Worm (Caenorhabditis elegans) whole organism, young adult: ENCODE data around the gene fipr-8.

Experiments
- B0261.1 ChIP-seq: sonication (generic microtip); optimal IDR thresholded peaks from 2 replicates; lab custom pipeline; 2016; ENCODE audit warnings: mild to moderate bottlenecking, missing genetic modification characterization, moderate library complexity, missing compliant biosample characterization
- B0336.3 ChIP-seq: fragments of 200-800 bp; sonication (Bioruptor generic); IDR thresholded peaks from 2 replicates; pipeline ENCODE4 v1.3.6; 2022; ENCODE audit warnings: missing genetic modification characterization, missing compliant biosample characterization
- F10E7.11 ChIP-seq: sonication (generic microtip); optimal IDR thresholded peaks from 2 replicates; lab custom pipeline; 2017; ENCODE audit warnings: mild to moderate bottlenecking, missing genetic modification characterization, moderate library complexity, missing compliant biosample characterization
- F22D6.2 ChIP-seq: sonication (generic microtip); optimal IDR thresholded peaks from 2 replicates; lab custom pipeline; 2016; ENCODE audit warnings: mild to moderate bottlenecking, missing genetic modification characterization, missing compliant biosample characterization
- F33H1.4 ChIP-seq: fragments of 200-800 bp; sonication (Bioruptor generic); IDR thresholded peaks from 2 replicates; pipeline ENCODE4 v1.3.6; 2022; ENCODE audit warnings: missing genetic modification reagents, missing genetic modification characterization, missing compliant biosample characterization
- F49E8.2 ChIP-seq: sonication (generic microtip); optimal IDR thresholded peaks from 3 replicates; lab custom pipeline; 2017; ENCODE audit warnings: missing genetic modification characterization, mild to moderate bottlenecking, missing compliant biosample characterization, antibody characterized with exemption, moderate library complexity; ENCODE audit not compliant: insufficient read depth
- F57A8.1 ChIP-seq: fragments of 200-800 bp; sonication (Bioruptor generic); optimal IDR thresholded peaks from 2 replicates; lab custom pipeline; 2018; ENCODE audit warnings: mild to moderate bottlenecking, missing genetic modification characterization, moderate library complexity, missing compliant biosample characterization
- F57C9.4 ChIP-seq: sonication (generic microtip); optimal IDR thresholded peaks from 2 replicates; lab custom pipeline; 2017; ENCODE audit warnings: mild to moderate bottlenecking, missing genetic modification characterization, missing compliant biosample characterization
- K11D2.4 ChIP-seq: fragments of 200-800 bp; sonication (Bioruptor generic); IDR thresholded peaks from 2 replicates; pipeline ENCODE4 v1.3.6; 2022; ENCODE audit warnings: missing genetic modification reagents, missing genetic modification characterization, missing compliant biosample characterization
- Y53G8AR.9 ChIP-seq: fragments of 200-800 bp; sonication (Bioruptor generic); conservative IDR thresholded peaks from 2 replicates; pipeline ENCODE4 v1.3.6; 2022; ENCODE audit warnings: missing genetic modification reagents, missing genetic modification characterization, missing compliant biosample characterization
- ZK185.1 ChIP-seq: sonication (generic microtip); optimal IDR thresholded peaks from 2 replicates; lab custom pipeline; 2016; ENCODE audit warnings: mild to moderate bottlenecking, missing genetic modification characterization, missing compliant biosample characterization; ENCODE audit not compliant: poor library complexity, severe bottlenecking
- aptf-3 ChIP-seq: fragments of 200-800 bp; sonication (Bioruptor generic); IDR thresholded peaks from 2 replicates; pipeline ENCODE4 v1.3.6; 2022; ENCODE audit warnings: missing genetic modification characterization, missing compliant biosample characterization
- bed-1 ChIP-seq: fragments of 200-800 bp; sonication (Bioruptor generic); IDR thresholded peaks from 2 replicates; pipeline ENCODE4 v1.3.6; 2022; ENCODE audit warnings: missing genetic modification reagents, missing genetic modification characterization, missing compliant biosample characterization
- ccch-3 ChIP-seq: fragments of 200-800 bp; sonication (Bioruptor generic); optimal IDR thresholded peaks from 2 replicates; lab custom pipeline; 2018; ENCODE audit warnings: mild to moderate bottlenecking, missing genetic modification characterization, missing compliant biosample characterization
- ceh-79 ChIP-seq: sonication (generic microtip); optimal IDR thresholded peaks from 2 replicates; lab custom pipeline; 2017; ENCODE audit warnings: mild to moderate bottlenecking, missing genetic modification characterization, missing compliant biosample characterization
- ceh-91 ChIP-seq: fragments of 200-800 bp; sonication (Bioruptor generic); IDR thresholded peaks from 2 replicates; pipeline ENCODE4 v1.3.6; 2022; ENCODE audit warnings: missing genetic modification reagents, missing genetic modification characterization, missing compliant biosample characterization
- die-1 ChIP-seq: sonication (generic microtip); optimal IDR thresholded peaks from 2 replicates; lab custom pipeline; 2016; ENCODE audit warnings: missing genotype, mild to moderate bottlenecking, missing genetic modification characterization, missing compliant biosample characterization
- dox-1 ChIP-seq: fragments of 200-800 bp; sonication (Bioruptor generic); IDR thresholded peaks from 2 replicates; pipeline ENCODE4 v1.3.6; 2022; ENCODE audit warnings: missing genetic modification reagents, missing genetic modification characterization, missing compliant biosample characterization
- egl-18 ChIP-seq: fragments of 200-800 bp; sonication (Bioruptor generic); IDR thresholded peaks from 2 replicates; pipeline ENCODE4 v1.3.6; 2022; ENCODE audit warnings: missing genetic modification reagents, missing genetic modification characterization, missing compliant biosample characterization
- egrh-3 ChIP-seq: fragments of 200-800 bp; sonication (Bioruptor generic); IDR thresholded peaks from 2 replicates; pipeline ENCODE4 v1.3.6; 2022; ENCODE audit warnings: missing genetic modification reagents, missing genetic modification characterization, missing compliant biosample characterization
- hmg-1.2 ChIP-seq: fragments of 200-800 bp; sonication (Bioruptor generic); IDR thresholded peaks from 2 replicates; pipeline ENCODE4 v1.3.6; 2022; ENCODE audit warnings: missing genetic modification reagents, missing genetic modification characterization, missing compliant biosample characterization
- hrde-1 ChIP-seq: sonication (generic microtip); optimal IDR thresholded peaks from 2 replicates; lab custom pipeline; 2016; ENCODE audit warnings: missing genetic modification characterization, mild to moderate bottlenecking, missing compliant biosample characterization, moderate library complexity, missing genotype, missing genetic modification reagents, borderline replicate concordance
- hsf-1 ChIP-seq: fragments of 200-800 bp; sonication (Bioruptor generic); IDR thresholded peaks from 2 replicates; pipeline ENCODE4 v1.3.6; 2022; ENCODE audit warnings: missing genetic modification reagents, missing genetic modification characterization, missing compliant biosample characterization
- lin-35 ChIP-seq, 3 experiments: fragments of 150-350 bp in 2 of 3; sonication (generic microtip) in 1 of 3; optimal IDR thresholded peaks; 2 replicates each; lab custom pipeline; 2014 to 2018; ENCODE audit warnings: missing biosample characterization in 3 of 3, missing genetic modification characterization in 3 of 3, missing genetic modification reagents in 3 of 3
- lin-40 ChIP-seq: sonication (generic microtip); optimal IDR thresholded peaks from 2 replicates; lab custom pipeline; 2016; ENCODE audit warnings: missing genetic modification characterization, mild to moderate bottlenecking, missing compliant biosample characterization, missing genotype, missing genetic modification reagents
- lsl-1 ChIP-seq: fragments of 200-800 bp; sonication (Bioruptor generic); optimal IDR thresholded peaks from 2 replicates; lab custom pipeline; 2018; ENCODE audit warnings: mild to moderate bottlenecking, missing genetic modification characterization, moderate library complexity, missing compliant biosample characterization
- madf-3 ChIP-seq: fragments of 200-800 bp; sonication (Bioruptor generic); IDR thresholded peaks from 2 replicates; pipeline ENCODE4 v1.3.6; 2022; ENCODE audit warnings: missing genetic modification reagents, missing genetic modification characterization, missing compliant biosample characterization
- madf-6 ChIP-seq: fragments of 200-800 bp; sonication (Bioruptor generic); IDR thresholded peaks from 2 replicates; pipeline ENCODE4 v1.3.6; 2022; ENCODE audit warnings: missing genetic modification reagents, missing genetic modification characterization, missing compliant biosample characterization
- mel-28 ChIP-seq: sonication (generic microtip); optimal IDR thresholded peaks from 2 replicates; lab custom pipeline; 2016; ENCODE audit warnings: borderline replicate concordance, mild to moderate bottlenecking, missing genetic modification characterization, missing compliant biosample characterization
- nfya-2 ChIP-seq: fragments of 200-800 bp; sonication (Bioruptor generic); IDR thresholded peaks from 2 replicates; pipeline ENCODE4 v1.3.6; 2022; ENCODE audit warnings: missing genetic modification reagents, missing genetic modification characterization, missing compliant biosample characterization
- nhr-120 ChIP-seq: fragments of 200-800 bp; sonication (Bioruptor generic); IDR thresholded peaks from 2 replicates; pipeline ENCODE4 v1.3.6; 2022; ENCODE audit warnings: missing genetic modification characterization, missing compliant biosample characterization
- nhr-179 ChIP-seq: sonication (generic microtip); optimal IDR thresholded peaks from 2 replicates; lab custom pipeline; 2016; ENCODE audit warnings: mild to moderate bottlenecking, missing genetic modification characterization, missing compliant biosample characterization
- nhr-27 ChIP-seq: fragments of 200-800 bp; sonication (Bioruptor generic); optimal IDR thresholded peaks from 2 replicates; lab custom pipeline; 2018; ENCODE audit warnings: mild to moderate bottlenecking, missing genetic modification characterization, moderate library complexity, missing compliant biosample characterization
- nhr-80 ChIP-seq: sonication (generic microtip); optimal IDR thresholded peaks from 2 replicates; lab custom pipeline; 2016; ENCODE audit warnings: missing genetic modification characterization, missing compliant biosample characterization
- nhr-90 ChIP-seq: sonication (generic microtip); optimal IDR thresholded peaks from 2 replicates; lab custom pipeline; 2016; ENCODE audit warnings: missing genotype, mild to moderate bottlenecking, missing genetic modification characterization, missing compliant biosample characterization
- pbrm-1 ChIP-seq: fragments of 200-800 bp; sonication (Bioruptor generic); IDR thresholded peaks from 2 replicates; pipeline ENCODE4 v1.3.6; 2022; ENCODE audit warnings: missing genetic modification reagents, missing genetic modification characterization, missing compliant biosample characterization
- pha-4 ChIP-seq: fragments of 150-350 bp; sonication (generic microtip); optimal IDR thresholded peaks from 2 replicates; lab custom pipeline; 2014; ENCODE audit warnings: missing biosample characterization, missing genetic modification reagents, missing genetic modification characterization
- rcor-1 ChIP-seq: fragments of 200-800 bp; sonication (Bioruptor generic); IDR thresholded peaks from 2 replicates; pipeline ENCODE4 v1.3.6; 2022; ENCODE audit warnings: missing genetic modification reagents, missing genetic modification characterization, missing compliant biosample characterization
- rpc-1 ChIP-seq, 2 experiments: fragments of 150-350 bp in 1 of 2; sonication (generic microtip) in 1 of 2; optimal IDR thresholded peaks; 2 replicates each; lab custom pipeline; 2014 to 2018; ENCODE audit warnings: missing biosample characterization in 1 of 2, missing genetic modification characterization in 1 of 2, missing genetic modification reagents in 1 of 2, missing genotype in 1 of 2
- snpc-4 ChIP-seq, 5 experiments: fragments of 150-350 bp in 1 of 5; sonication (generic microtip) in 4 of 5; optimal IDR thresholded peaks; 2 replicates each; lab custom pipeline; 2014 to 2018; ENCODE audit warnings: missing genetic modification characterization in 5 of 5, missing biosample characterization in 3 of 5, antibody characterized with exemption in 2 of 5, mild to moderate bottlenecking in 2 of 5, missing compliant biosample characterization in 2 of 5, missing genotype in 2 of 5, moderate library complexity in 2 of 5, missing genetic modification reagents in 1 of 5
- xnd-1 ChIP-seq: sonication (generic microtip); optimal IDR thresholded peaks from 2 replicates; lab custom pipeline; 2016; ENCODE audit warnings: missing genotype, missing genetic modification reagents, missing genetic modification characterization, missing compliant biosample characterization
- zfh-2 ChIP-seq: fragments of 200-800 bp; sonication (Bioruptor generic); conservative IDR thresholded peaks from 2 replicates; pipeline ENCODE4 v1.3.6; 2022; ENCODE audit warnings: missing genetic modification reagents, missing genetic modification characterization, missing compliant biosample characterization
- zim-3 ChIP-seq: sonication (generic microtip); optimal IDR thresholded peaks from 2 replicates; lab custom pipeline; 2017; ENCODE audit warnings: mild to moderate bottlenecking, missing genetic modification characterization, moderate library complexity, missing compliant biosample characterization
- ztf-18 ChIP-seq: sonication (generic microtip); optimal IDR thresholded peaks from 2 replicates; lab custom pipeline; 2016; ENCODE audit warnings: missing genotype, mild to moderate bottlenecking, missing genetic modification characterization, missing compliant biosample characterization
- ztf-22 ChIP-seq: fragments of 200-800 bp; sonication (Bioruptor generic); optimal IDR thresholded peaks from 2 replicates; lab custom pipeline; 2018; ENCODE audit warnings: mild to moderate bottlenecking, missing genetic modification characterization, moderate library complexity, missing compliant biosample characterization
- ztf-25 ChIP-seq: fragments of 200-800 bp; sonication (Bioruptor generic); IDR thresholded peaks from 2 replicates; pipeline ENCODE4 v1.3.6; 2022; ENCODE audit warnings: missing genetic modification reagents, missing genetic modification characterization, missing compliant biosample characterization
- ztf-6 ChIP-seq: fragments of 200-800 bp; sonication (Bioruptor generic); IDR thresholded peaks from 2 replicates; pipeline ENCODE4 v1.3.6; 2022; ENCODE audit warnings: missing genetic modification reagents, missing genetic modification characterization, missing compliant biosample characterization

The fipr-8 gene

ce11 chrV:10204863-10205338, 34.9 kb downstream of the fipr-8 start, which contains the start of the genes ZK856.19 and ZK856.11 (continued):
- peak in 1 of 3 experiments; percentile 55 for TF ChIP-seq lin-35 (GFP tag; optimal IDR thresholded peaks at IDR 0.05; lab: Kevin White, UChicago)
- TF ChIP-seq ccch-3 (GFP tag; lab: Kevin White, UChicago), result no peak
- TF ChIP-seq zfh-2 (GFP tag; lab: Robert Waterston, UW), result no peak
- peak; percentile 24; the same call in 1 of the 2 replicates for TF ChIP-seq madf-6
- 0 out of 2 replicates have a peak, but pooled peaks have one; percentile 18 for TF ChIP-seq hsf-1
- no peak for TF ChIP-seq F33H1.4 (GFP tag; lab: Robert Waterston, UW)
- no peak for TF ChIP-seq ceh-91 (GFP tag; lab: Robert Waterston, UW)
- TF ChIP-seq aptf-3 (GFP tag; lab: Robert Waterston, UW), result no peak
- no peak for TF ChIP-seq ztf-25
- TF ChIP-seq F10E7.11 (tag; lab: Kevin White, UChicago), result no peak
- TF ChIP-seq B0336.3, result 0 out of 2 replicates have a peak, but pooled peaks have one; percentile 49
- TF ChIP-seq lsl-1, result peak; percentile 31
- TF ChIP-seq F22D6.2, result no peak
- TF ChIP-seq bed-1 (GFP tag; lab: Robert Waterston, UW), result no peak
- no peak for TF ChIP-seq xnd-1 (tag; lab: Kevin White, UChicago)
- no peak for TF ChIP-seq egrh-3
- TF ChIP-seq ztf-6, result no peak
- TF ChIP-seq nfya-2, result no peak
- TF ChIP-seq snpc-4 (GFP tag; optimal IDR thresholded peaks at IDR 0.05; lab: Kevin White, UChicago), result no peak
- peak in 2 of 4 experiments; percentile 35 to 49 for TF ChIP-seq snpc-4 (tag; optimal IDR thresholded peaks at IDR 0.05; lab: Kevin White, UChicago)
- TF ChIP-seq nhr-90, result no peak
- TF ChIP-seq die-1 (tag; lab: Kevin White, UChicago), result no peak
- no peak for TF ChIP-seq zim-3
- TF ChIP-seq hmg-1.2 (GFP tag; lab: Robert Waterston, UW), result peak; percentile 32; the same call in 1 of the 2 replicates
- TF ChIP-seq Y53G8AR.9, result 0 out of 2 replicates have a peak, but pooled peaks have one; percentile 65
- peak; percentile 0 for TF ChIP-seq hrde-1 (tag; lab: Kevin White, UChicago)
- TF ChIP-seq F57A8.1 (GFP tag; lab: Kevin White, UChicago), result no peak
- peak; percentile 61 for TF ChIP-seq lin-40 (tag; lab: Kevin White, UChicago)
- TF ChIP-seq madf-3, result no peak
- peak; percentile 41 for TF ChIP-seq F49E8.2
- TF ChIP-seq nhr-80, result peak; percentile 11
- TF ChIP-seq ZK185.1 (tag; lab: Kevin White, UChicago), result no peak
- TF ChIP-seq nhr-120 (GFP tag; lab: Robert Waterston, UW), result no peak
- no peak for TF ChIP-seq nhr-27
- TF ChIP-seq ceh-79, result no peak
- no peak for TF ChIP-seq rpc-1 (optimal IDR thresholded peaks at IDR 0.05; lab: Kevin White, UChicago)
- no peak for TF ChIP-seq rpc-1 (tag; optimal IDR thresholded peaks at IDR 0.05; lab: Kevin White, UChicago)
- no peak for TF ChIP-seq nhr-179 (tag; lab: Kevin White, UChicago)
- no peak for TF ChIP-seq F57C9.4
- TF ChIP-seq rcor-1 (GFP tag; lab: Robert Waterston, UW), result no peak
- no peak for TF ChIP-seq ztf-22
- no peak for TF ChIP-seq K11D2.4 (GFP tag; lab: Robert Waterston, UW)
- TF ChIP-seq B0261.1, result no peak
- TF ChIP-seq pbrm-1 (GFP tag; lab: Robert Waterston, UW), result 0 out of 2 replicates have a peak, but pooled peaks have one; percentile 20
- no peak for TF ChIP-seq egl-18 (GFP tag; lab: Robert Waterston, UW)
- no peak for TF ChIP-seq mel-28 (tag; lab: Kevin White, UChicago)
- peak; percentile 24; the same call in 1 of the 2 replicates for TF ChIP-seq dox-1 (GFP tag; lab: Robert Waterston, UW)
- no peak for TF ChIP-seq pha-4 (tag; lab: Kevin White, UChicago)
- peak; percentile 93 for TF ChIP-seq ztf-18 (tag; lab: Kevin White, UChicago)
